Worm (Caenorhabditis elegans) whole organism, young adult: ENCODE measurements around the gene gldi-5.
A peak's percentile ranks its signal among the peaks of the same experiment; 100 is the strongest.

ENCODE experiments used
- B0019.2 ChIP-seq: fragments of 200-800 bp; sonication (Bioruptor generic); conservative IDR thresholded peaks from 2 replicates; pipeline ENCODE4 v1.3.6; 2022; ENCODE audit warnings: missing genetic modification reagents, missing genetic modification characterization, missing compliant biosample characterization
- F39B2.1 ChIP-seq: fragments of 200-800 bp; sonication (Bioruptor generic); IDR thresholded peaks from 2 replicates; pipeline ENCODE4 v1.3.6; 2022; ENCODE audit warnings: missing genetic modification reagents, missing genetic modification characterization, missing compliant biosample characterization
- F49E8.2 ChIP-seq: sonication (generic microtip); optimal IDR thresholded peaks from 3 replicates; lab custom pipeline; 2017; ENCODE audit warnings: missing genetic modification characterization, mild to moderate bottlenecking, missing compliant biosample characterization, antibody characterized with exemption, moderate library complexity; ENCODE audit not compliant: insufficient read depth
- F57A8.1 ChIP-seq: fragments of 200-800 bp; sonication (Bioruptor generic); optimal IDR thresholded peaks from 2 replicates; lab custom pipeline; 2018; ENCODE audit warnings: mild to moderate bottlenecking, missing genetic modification characterization, moderate library complexity, missing compliant biosample characterization
- K11D2.4 ChIP-seq: fragments of 200-800 bp; sonication (Bioruptor generic); IDR thresholded peaks from 2 replicates; pipeline ENCODE4 v1.3.6; 2022; ENCODE audit warnings: missing genetic modification reagents, missing genetic modification characterization, missing compliant biosample characterization
- T07F8.4 ChIP-seq: sonication (generic microtip); optimal IDR thresholded peaks from 2 replicates; lab custom pipeline; 2016; ENCODE audit warnings: mild to moderate bottlenecking, missing genetic modification characterization, moderate library complexity, missing compliant biosample characterization
- Y53F4B.3 ChIP-seq: fragments of 200-800 bp; sonication (Bioruptor generic); IDR thresholded peaks from 2 replicates; pipeline ENCODE4 v1.3.6; 2022; ENCODE audit warnings: missing genetic modification reagents, missing genetic modification characterization, missing compliant biosample characterization
- Y56A3A.18 ChIP-seq: fragments of 200-800 bp; sonication (Bioruptor generic); IDR thresholded peaks from 2 replicates; pipeline ENCODE4 v1.3.6; 2022; ENCODE audit warnings: missing genetic modification reagents, missing genetic modification characterization, missing compliant biosample characterization
- Y67H2A.10 ChIP-seq: fragments of 200-800 bp; sonication (Bioruptor generic); conservative IDR thresholded peaks from 2 replicates; pipeline ENCODE4 v1.3.6; 2022; ENCODE audit warnings: missing genetic modification reagents, missing genetic modification characterization, missing compliant biosample characterization
- athp-1 ChIP-seq: sonication (generic microtip); optimal IDR thresholded peaks from 2 replicates; lab custom pipeline; 2017; ENCODE audit warnings: mild to moderate bottlenecking, missing genetic modification characterization, missing compliant biosample characterization
- attf-5 ChIP-seq: fragments of 200-800 bp; sonication (Bioruptor generic); optimal IDR thresholded peaks from 2 replicates; lab custom pipeline; 2018; ENCODE audit warnings: mild to moderate bottlenecking, missing genetic modification characterization, missing compliant biosample characterization
- bed-1 ChIP-seq: fragments of 200-800 bp; sonication (Bioruptor generic); IDR thresholded peaks from 2 replicates; pipeline ENCODE4 v1.3.6; 2022; ENCODE audit warnings: missing genetic modification reagents, missing genetic modification characterization, missing compliant biosample characterization
- cebp-1 ChIP-seq, 2 experiments: fragments of 200-800 bp in 1 of 2; sonication (Bioruptor generic) in 1 of 2; sonication (generic microtip) in 1 of 2; IDR thresholded peaks in 1 of 2; optimal IDR thresholded peaks in 1 of 2; 2 replicates each; pipeline versions ENCODE4 v1.3.6 to Lab custom; 2017 to 2022; ENCODE audit warnings: missing compliant biosample characterization in 2 of 2, missing genetic modification characterization in 2 of 2, mild to moderate bottlenecking in 1 of 2, missing genetic modification reagents in 1 of 2, moderate library complexity in 1 of 2
- cebp-2 ChIP-seq: fragments of 200-800 bp; sonication (Bioruptor generic); IDR thresholded peaks from 2 replicates; pipeline ENCODE4 v1.3.6; 2022; ENCODE audit warnings: missing genetic modification characterization, missing compliant biosample characterization
- ceh-27 ChIP-seq: fragments of 200-800 bp; sonication (Bioruptor generic); optimal IDR thresholded peaks from 2 replicates; lab custom pipeline; 2018; ENCODE audit warnings: mild to moderate bottlenecking, missing genetic modification characterization, moderate library complexity, missing compliant biosample characterization
- dpff-1 ChIP-seq: sonication (generic microtip); optimal IDR thresholded peaks from 2 replicates; lab custom pipeline; 2017; ENCODE audit warnings: mild to moderate bottlenecking, missing genetic modification characterization, missing compliant biosample characterization
- ekl-4 ChIP-seq: fragments of 200-800 bp; sonication (Bioruptor generic); IDR thresholded peaks from 2 replicates; pipeline ENCODE4 v1.3.6; 2022; ENCODE audit warnings: missing genetic modification reagents, missing genetic modification characterization, missing compliant biosample characterization
- him-1 ChIP-seq: sonication (generic microtip); optimal IDR thresholded peaks from 2 replicates; lab custom pipeline; 2016; ENCODE audit warnings: missing genotype, missing genetic modification reagents, missing genetic modification characterization, missing compliant biosample characterization
- hlh-12 ChIP-seq: sonication (generic microtip); optimal IDR thresholded peaks from 2 replicates; lab custom pipeline; 2016; ENCODE audit warnings: missing genetic modification characterization, missing compliant biosample characterization
- hmg-20 ChIP-seq: fragments of 200-800 bp; sonication (Bioruptor generic); IDR thresholded peaks from 2 replicates; pipeline ENCODE4 v1.3.6; 2022; ENCODE audit warnings: missing genetic modification reagents, missing genetic modification characterization, missing compliant biosample characterization
- hrde-1 ChIP-seq: sonication (generic microtip); optimal IDR thresholded peaks from 2 replicates; lab custom pipeline; 2016; ENCODE audit warnings: missing genetic modification characterization, mild to moderate bottlenecking, missing compliant biosample characterization, moderate library complexity, missing genotype, missing genetic modification reagents, borderline replicate concordance
- hsf-1 ChIP-seq: fragments of 200-800 bp; sonication (Bioruptor generic); IDR thresholded peaks from 2 replicates; pipeline ENCODE4 v1.3.6; 2022; ENCODE audit warnings: missing genetic modification reagents, missing genetic modification characterization, missing compliant biosample characterization
- let-526 ChIP-seq: fragments of 200-800 bp; sonication (Bioruptor generic); IDR thresholded peaks from 2 replicates; pipeline ENCODE4 v1.3.6; 2022; ENCODE audit warnings: missing genetic modification reagents, missing genetic modification characterization, missing compliant biosample characterization
- lin-54 ChIP-seq: fragments of 200-800 bp; sonication (Bioruptor generic); optimal IDR thresholded peaks from 2 replicates; lab custom pipeline; 2018; ENCODE audit warnings: mild to moderate bottlenecking, missing genetic modification characterization, missing compliant biosample characterization
- madf-10 ChIP-seq: sonication (generic microtip); optimal IDR thresholded peaks from 2 replicates; lab custom pipeline; 2016; ENCODE audit warnings: mild to moderate bottlenecking, missing genetic modification characterization, missing compliant biosample characterization
- mel-28 ChIP-seq: sonication (generic microtip); optimal IDR thresholded peaks from 2 replicates; lab custom pipeline; 2016; ENCODE audit warnings: borderline replicate concordance, mild to moderate bottlenecking, missing genetic modification characterization, missing compliant biosample characterization
- mes-4 ChIP-seq: sonication (generic microtip); optimal IDR thresholded peaks from 2 replicates; lab custom pipeline; 2016; ENCODE audit warnings: missing genotype, missing genetic modification characterization, missing compliant biosample characterization
- nfya-2 ChIP-seq: fragments of 200-800 bp; sonication (Bioruptor generic); IDR thresholded peaks from 2 replicates; pipeline ENCODE4 v1.3.6; 2022; ENCODE audit warnings: missing genetic modification reagents, missing genetic modification characterization, missing compliant biosample characterization
- nfyb-1 ChIP-seq: fragments of 200-800 bp; sonication (Bioruptor generic); IDR thresholded peaks from 2 replicates; pipeline ENCODE4 v1.3.6; 2022; ENCODE audit warnings: missing genetic modification reagents, missing genetic modification characterization, missing compliant biosample characterization
- nhr-179 ChIP-seq: sonication (generic microtip); optimal IDR thresholded peaks from 2 replicates; lab custom pipeline; 2016; ENCODE audit warnings: mild to moderate bottlenecking, missing genetic modification characterization, missing compliant biosample characterization
- pha-4 ChIP-seq: fragments of 150-350 bp; sonication (generic microtip); optimal IDR thresholded peaks from 2 replicates; lab custom pipeline; 2014; ENCODE audit warnings: missing biosample characterization, missing genetic modification reagents, missing genetic modification characterization
- rec-8 ChIP-seq, 2 experiments: sonication (generic microtip); optimal IDR thresholded peaks; 2 replicates each; lab custom pipeline; 2016; ENCODE audit warnings: mild to moderate bottlenecking in 2 of 2, missing genetic modification characterization in 2 of 2, missing genetic modification reagents in 2 of 2, missing genotype in 2 of 2, missing biosample characterization in 1 of 2, missing compliant biosample characterization in 1 of 2, moderate library complexity in 1 of 2
- sptf-2 ChIP-seq: fragments of 200-800 bp; sonication (Bioruptor generic); optimal IDR thresholded peaks from 2 replicates; lab custom pipeline; 2018; ENCODE audit warnings: mild to moderate bottlenecking, missing genetic modification characterization, missing compliant biosample characterization
- tbx-9 ChIP-seq: sonication (generic microtip); optimal IDR thresholded peaks from 2 replicates; lab custom pipeline; 2016; ENCODE audit warnings: borderline replicate concordance, missing genetic modification characterization, inconsistent platforms, missing compliant biosample characterization
- unc-62 ChIP-seq: fragments of 150-350 bp; optimal IDR thresholded peaks from 2 replicates; lab custom pipeline; 2014; ENCODE audit warnings: missing biosample characterization, missing genetic modification reagents, missing genetic modification characterization
- xnd-1 ChIP-seq: sonication (generic microtip); optimal IDR thresholded peaks from 2 replicates; lab custom pipeline; 2016; ENCODE audit warnings: missing genotype, missing genetic modification reagents, missing genetic modification characterization, missing compliant biosample characterization
- ztf-28 ChIP-seq: fragments of 200-800 bp; sonication (Bioruptor generic); IDR thresholded peaks from 2 replicates; pipeline ENCODE4 v1.3.6; 2022; ENCODE audit warnings: missing genetic modification reagents, missing genetic modification characterization, missing compliant biosample characterization
- ztf-3 ChIP-seq: fragments of 200-800 bp; sonication (Bioruptor generic); optimal IDR thresholded peaks from 2 replicates; lab custom pipeline; 2018; ENCODE audit warnings: mild to moderate bottlenecking, missing genetic modification characterization, missing compliant biosample characterization

Gene gldi-5

ce11 chrIII:3699275-3699674 is 27.0 kb downstream of the gldi-5 start, which contains the start of gene cyn-9:
Gene cyn-9, minus strand, starts transcription at chrIII:3699640.
- TF ChIP-seq hmg-20 (GFP tag; lab: Robert Waterston, UW): no peak
- no peak for TF ChIP-seq pha-4 (tag; lab: Kevin White, UChicago)
- TF ChIP-seq let-526 (GFP tag; lab: Robert Waterston, UW): no peak
- no peak for TF ChIP-seq attf-5 (GFP tag; lab: Kevin White, UChicago)
- TF ChIP-seq nfya-2 (GFP tag; lab: Robert Waterston, UW): no peak
- TF ChIP-seq hrde-1 (tag; lab: Kevin White, UChicago): peak; percentile 3
- no peak for TF ChIP-seq F49E8.2
- TF ChIP-seq F39B2.1: 0 out of 2 replicates have a peak, but pooled peaks have one; percentile 21
- no peak for TF ChIP-seq Y53F4B.3
- TF ChIP-seq sptf-2 (GFP tag; lab: Kevin White, UChicago): no peak
- TF ChIP-seq mes-4 (tag; lab: Kevin White, UChicago): no peak
- peak; percentile 56; the same call in 1 of the 2 replicates for TF ChIP-seq ekl-4 (GFP tag; lab: Robert Waterston, UW)
- TF ChIP-seq lin-54 (GFP tag; lab: Kevin White, UChicago): peak; percentile 32
- no peak for TF ChIP-seq mel-28 (tag; lab: Kevin White, UChicago)
- TF ChIP-seq K11D2.4 (GFP tag; lab: Robert Waterston, UW): no peak
- no peak for TF ChIP-seq nfyb-1 (GFP tag; lab: Robert Waterston, UW)
- TF ChIP-seq B0019.2 (GFP tag; lab: Robert Waterston, UW): no peak
- TF ChIP-seq cebp-1 (GFP tag; IDR thresholded peaks at IDR 0.05; lab: Robert Waterston, UW): no peak
- peak; percentile 3 for TF ChIP-seq cebp-1 (tag; optimal IDR thresholded peaks at IDR 0.05; lab: Kevin White, UChicago)
- TF ChIP-seq hsf-1 (GFP tag; lab: Robert Waterston, UW): 0 out of 2 replicates have a peak, but pooled peaks have one; percentile 20
- TF ChIP-seq bed-1 (GFP tag; lab: Robert Waterston, UW): no peak
- TF ChIP-seq ztf-3 (GFP tag; lab: Kevin White, UChicago): peak; percentile 37
- TF ChIP-seq Y67H2A.10 (GFP tag; lab: Robert Waterston, UW): no peak
- no peak for TF ChIP-seq madf-10 (tag; lab: Kevin White, UChicago)
- TF ChIP-seq ztf-28 (GFP tag; lab: Robert Waterston, UW): no peak
- no peak for TF ChIP-seq nhr-179 (tag; lab: Kevin White, UChicago)
- peak; percentile 33 for TF ChIP-seq athp-1

DNA sequence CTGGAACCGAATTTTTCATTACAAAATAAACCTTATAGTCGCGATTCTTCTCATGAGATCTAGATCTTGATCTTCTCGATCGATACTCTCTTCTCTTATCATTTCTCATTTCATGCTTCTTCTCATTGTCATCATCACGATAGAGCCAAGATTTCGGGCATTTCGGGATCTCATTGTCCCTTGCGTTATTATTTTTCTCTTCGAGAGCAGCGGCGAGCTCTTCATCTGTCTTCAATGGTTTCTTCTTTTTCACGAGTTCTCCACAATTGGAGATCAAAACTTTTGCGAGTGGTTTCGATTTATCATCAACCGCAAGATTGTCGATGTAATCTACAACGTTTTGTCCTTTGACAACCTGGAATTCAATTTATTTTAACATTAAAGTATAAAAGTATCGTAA is 27.9 kb downstream of the gldi-5 start:
- TF ChIP-seq hlh-12 (tag; lab: Kevin White, UChicago) (no peak), cebp-2 (GFP tag; lab: Robert Waterston, UW) (no peak), attf-5 (GFP tag; lab: Kevin White, UChicago) (no peak), rec-8 (tag; optimal IDR thresholded peaks at IDR 0.05; lab: Kevin White, UChicago) (no peak), ceh-27 (GFP tag; lab: Kevin White, UChicago) (no peak), F57A8.1 (GFP tag; lab: Kevin White, UChicago) (no peak), Y56A3A.18 (GFP tag; lab: Robert Waterston, UW) (no peak), dpff-1 (no peak), T07F8.4 (tag; lab: Kevin White, UChicago) (no peak), him-1 (no peak), tbx-9 (tag; lab: Kevin White, UChicago) (no peak), unc-62 (GFP tag; lab: Kevin White, UChicago) (no peak), xnd-1 (no peak)
